Fruit fly (Drosophila melanogaster) whole organism, wandering third instar larva: Measurements from ENCODE around the gene ranshi.

ENCODE experiments used
- Abd-B ChIP-seq: fragments of >200 bp; optimal IDR thresholded peaks from 2 replicates; lab custom pipeline; 2017; ENCODE audit warnings: missing biosample characterization, missing genetic modification characterization
- CG32264 ChIP-seq: fragments of 200-800 bp; sonication (Bioruptor generic); optimal IDR thresholded peaks from 2 replicates; lab custom pipeline; 2016; ENCODE audit warnings: missing biosample characterization, missing genetic modification characterization
- CG9705 ChIP-seq: fragments of 200-800 bp; sonication (Bioruptor generic); optimal IDR thresholded peaks from 2 replicates; lab custom pipeline; 2018; ENCODE audit warnings: missing biosample characterization, mild to moderate bottlenecking, missing genetic modification characterization
- CrebA ChIP-seq: fragments of 200-800 bp; sonication (Bioruptor generic); optimal IDR thresholded peaks from 2 replicates; lab custom pipeline; 2016; ENCODE audit warnings: missing biosample characterization, mild to moderate bottlenecking, missing genetic modification characterization, borderline replicate concordance
- Dfd ChIP-seq: fragments of >200 bp; optimal IDR thresholded peaks from 2 replicates; lab custom pipeline; 2017; ENCODE audit warnings: missing biosample characterization, missing genetic modification characterization
- Dif ChIP-seq: fragments of 200-275, 200-300 bp; sonication (Bioruptor generic); optimal IDR thresholded peaks from 2 replicates; lab custom pipeline; 2018; ENCODE audit warnings: missing biosample characterization, missing genetic modification characterization; ENCODE audit not compliant: partially characterized antibody
- GATAd ChIP-seq: sonication (Bioruptor generic); optimal IDR thresholded peaks from 2 replicates; lab custom pipeline; 2016; ENCODE audit warnings: missing biosample characterization, missing genetic modification characterization
- HLH106 ChIP-seq: fragments of 200-800 bp; optimal IDR thresholded peaks from 3 replicates; lab custom pipeline; 2019; ENCODE audit warnings: missing biosample characterization, mild to moderate bottlenecking, missing genetic modification characterization, moderate library complexity
- Hnf4 ChIP-seq: fragments of 200-800 bp; sonication (Bioruptor generic); optimal IDR thresholded peaks from 2 replicates; lab custom pipeline; 2016; ENCODE audit warnings: missing biosample characterization, mild to moderate bottlenecking, missing genetic modification characterization
- Hr78 ChIP-seq: fragments of >200 bp; optimal IDR thresholded peaks from 2 replicates; lab custom pipeline; 2017; ENCODE audit warnings: missing biosample characterization, missing genetic modification characterization
- Hr83 ChIP-seq: fragments of 200-300 bp; sonication (Bioruptor generic); optimal IDR thresholded peaks from 2 replicates; lab custom pipeline; 2016; ENCODE audit warnings: missing biosample characterization, mild to moderate bottlenecking, missing genetic modification characterization, moderate library complexity; ENCODE audit not compliant: poor library complexity, severe bottlenecking
- Jra ChIP-seq: sonication (Bioruptor generic); optimal IDR thresholded peaks from 2 replicates; lab custom pipeline; 2016; ENCODE audit warnings: missing biosample characterization, missing genetic modification characterization
- Mio ChIP-seq: sonication (Bioruptor generic); optimal IDR thresholded peaks from 2 replicates; lab custom pipeline; 2016; ENCODE audit warnings: missing biosample characterization, missing genetic modification characterization
- Myc ChIP-seq: fragments of >200 bp; optimal IDR thresholded peaks from 2 replicates; lab custom pipeline; 2017
- N ChIP-seq: fragments of >200 bp; optimal IDR thresholded peaks from 2 replicates; lab custom pipeline; 2018; ENCODE audit warnings: missing biosample characterization, missing external identifiers, missing genetic modification characterization
- OdsH ChIP-seq: fragments of 200-800 bp; sonication (Bioruptor generic); optimal IDR thresholded peaks from 2 replicates; lab custom pipeline; 2016; ENCODE audit warnings: missing biosample characterization, mild to moderate bottlenecking, missing genetic modification characterization
- Rel ChIP-seq, 2 experiments: fragments of 200-800 bp; sonication (Bioruptor generic) in 1 of 2; optimal IDR thresholded peaks; 2 replicates in 1 of 2; 3 replicates in 1 of 2; lab custom pipeline; 2016 to 2019; ENCODE audit warnings: mild to moderate bottlenecking in 2 of 2, missing biosample characterization in 2 of 2, missing genetic modification characterization in 2 of 2, moderate library complexity in 1 of 2
- Sp1 ChIP-seq: fragments of 200-800 bp; sonication (Bioruptor generic); optimal IDR thresholded peaks from 3 replicates; lab custom pipeline; 2019; ENCODE audit warnings: missing biosample characterization, mild to moderate bottlenecking, missing genetic modification characterization, moderate library complexity
- Vsx2 ChIP-seq: fragments of 200-300, 225-300 bp; sonication (Bioruptor generic); optimal IDR thresholded peaks from 2 replicates; lab custom pipeline; 2018; ENCODE audit warnings: missing biosample characterization, missing genetic modification characterization; ENCODE audit not compliant: partially characterized antibody
- br ChIP-seq: fragments of 200-800 bp; sonication (Bioruptor generic); optimal IDR thresholded peaks from 2 replicates; lab custom pipeline; 2016; ENCODE audit warnings: missing biosample characterization, missing genetic modification characterization
- brk ChIP-seq: fragments of 200-800 bp; sonication (Bioruptor generic); optimal IDR thresholded peaks from 2 replicates; lab custom pipeline; 2016; ENCODE audit warnings: missing biosample characterization, mild to moderate bottlenecking, missing genetic modification characterization
- dl ChIP-seq, 2 experiments: fragments of 175-275, 200-275 bp in 1 of 2; fragments of 200-275 bp in 1 of 2; sonication (Bioruptor generic); optimal IDR thresholded peaks; lab custom pipeline; 2018; ENCODE audit warnings: mild to moderate bottlenecking in 2 of 2, missing biosample characterization in 2 of 2, missing genetic modification characterization in 2 of 2, moderate library complexity in 2 of 2; ENCODE audit not compliant: partially characterized antibody in 2 of 2, insufficient read depth in 1 of 2
- dmrt93B ChIP-seq: fragments of 200-800 bp; sonication (Bioruptor generic); optimal IDR thresholded peaks from 2 replicates; lab custom pipeline; 2018; ENCODE audit warnings: missing biosample characterization, mild to moderate bottlenecking, missing genetic modification characterization
- dsf ChIP-seq: sonication (Bioruptor generic); optimal IDR thresholded peaks from 2 replicates; lab custom pipeline; 2016; ENCODE audit warnings: missing biosample characterization, missing genetic modification characterization, borderline replicate concordance
- ey ChIP-seq: fragments of 200-800 bp; sonication (Bioruptor generic); optimal IDR thresholded peaks from 2 replicates; lab custom pipeline; 2016; ENCODE audit warnings: missing biosample characterization, missing genetic modification characterization
- foxo ChIP-seq, 2 experiments: fragments of 200-800 bp; sonication (Bioruptor generic); optimal IDR thresholded peaks; 2 replicates in 1 of 2; 3 replicates in 1 of 2; lab custom pipeline; 2016 to 2017; ENCODE audit warnings: missing biosample characterization in 2 of 2, missing genetic modification characterization in 2 of 2
- fru ChIP-seq: fragments of 200-800 bp; sonication (Bioruptor generic); optimal IDR thresholded peaks from 3 replicates; lab custom pipeline; 2016; ENCODE audit warnings: missing biosample characterization, mild to moderate bottlenecking, missing genetic modification characterization
- h ChIP-seq: fragments of 200-800 bp; sonication (Bioruptor generic); optimal IDR thresholded peaks from 3 replicates; lab custom pipeline; 2016; ENCODE audit warnings: missing biosample characterization, mild to moderate bottlenecking, missing genetic modification characterization
- jim ChIP-seq: fragments of 175-275, 200-325 bp; sonication (Bioruptor generic); optimal IDR thresholded peaks from 2 replicates; lab custom pipeline; 2016; ENCODE audit warnings: missing biosample characterization, mild to moderate bottlenecking, missing genetic modification characterization
- lola ChIP-seq: fragments of >200 bp; optimal IDR thresholded peaks from 2 replicates; lab custom pipeline; 2017; ENCODE audit warnings: missing biosample characterization, missing genetic modification characterization
- pan ChIP-seq: fragments of >200 bp; optimal IDR thresholded peaks from 2 replicates; lab custom pipeline; 2017
- psq ChIP-seq: fragments of 200-800 bp; sonication (Bioruptor generic); optimal IDR thresholded peaks from 3 replicates; lab custom pipeline; 2017; ENCODE audit warnings: missing biosample characterization, mild to moderate bottlenecking, missing genetic modification characterization, moderate library complexity
- rgr ChIP-seq: fragments of 200-800 bp; sonication (Bioruptor generic); optimal IDR thresholded peaks from 3 replicates; lab custom pipeline; 2016; ENCODE audit warnings: missing biosample characterization, mild to moderate bottlenecking, missing genetic modification characterization
- sage ChIP-seq: fragments of 200-800 bp; sonication (Bioruptor generic); optimal IDR thresholded peaks from 2 replicates; lab custom pipeline; 2016; ENCODE audit warnings: missing biosample characterization, mild to moderate bottlenecking, missing genetic modification characterization
- sv ChIP-seq: fragments of 200-800 bp; sonication (Bioruptor generic); optimal IDR thresholded peaks from 3 replicates; lab custom pipeline; 2016; ENCODE audit warnings: missing biosample characterization, missing genetic modification characterization
- tai ChIP-seq: sonication (Bioruptor generic); optimal IDR thresholded peaks from 2 replicates; lab custom pipeline; 2016; ENCODE audit warnings: missing biosample characterization, missing genetic modification characterization
- usp ChIP-seq: fragments of >200 bp; optimal IDR thresholded peaks from 2 replicates; lab custom pipeline; 2017; ENCODE audit warnings: missing biosample characterization, missing genetic modification characterization
- woc ChIP-seq: sonication (Bioruptor generic); optimal IDR thresholded peaks from 2 replicates; lab custom pipeline; 2016; ENCODE audit warnings: missing biosample characterization, mild to moderate bottlenecking, missing genetic modification characterization

Gene ranshi

DNA sequence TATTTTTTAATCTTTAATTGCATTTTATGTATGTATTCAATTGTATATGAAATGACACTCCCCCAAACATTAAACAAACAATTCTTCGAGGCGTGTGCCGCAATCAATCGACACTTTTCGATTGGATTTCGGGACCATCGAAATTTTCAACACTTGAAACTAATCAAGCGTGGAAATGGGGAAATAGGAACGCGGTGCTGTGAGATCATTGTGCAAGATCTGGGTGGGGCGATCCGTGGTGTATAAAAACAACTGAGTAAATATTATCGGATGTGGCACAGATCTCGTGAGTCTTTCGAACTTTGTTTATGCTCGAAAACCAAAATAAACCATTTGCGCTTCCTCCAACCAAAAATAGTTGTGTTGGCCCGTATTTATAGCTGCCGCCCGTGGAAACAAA lies 11.8 kb upstream of the ranshi start:
- TF ChIP-seq tai (GFP tag; lab: Kevin White, UChicago), result no peak
- no peak for TF ChIP-seq Dif
- TF ChIP-seq sage (GFP tag; lab: Kevin White, UChicago), result no peak
- TF ChIP-seq, all 38 proteins: peak for 0

DNA sequence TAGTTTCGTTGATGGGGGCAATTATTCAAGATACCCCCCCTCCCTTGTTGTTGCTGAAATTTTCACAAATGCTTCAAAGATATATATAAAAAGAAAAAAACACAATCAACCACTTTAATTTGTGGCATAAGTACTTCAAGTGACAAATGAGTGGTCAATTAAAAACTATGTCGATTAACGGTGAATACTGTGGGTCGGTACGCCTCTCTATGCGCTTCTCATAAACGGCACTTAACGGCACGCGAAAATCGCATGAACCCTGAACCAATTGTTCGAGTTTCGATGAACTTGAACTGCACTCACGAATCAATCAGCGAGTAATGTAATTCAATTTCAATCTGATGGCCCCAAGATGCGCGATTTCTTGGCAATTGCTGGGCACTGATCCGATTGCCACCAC lies 10.6 kb upstream of the ranshi start:
- TF ChIP-seq h (GFP tag; lab: Kevin White, UChicago) (no peak), GATAd (GFP tag; lab: Kevin White, UChicago) (no peak), Dfd (GFP tag; lab: Kevin White, UChicago) (no peak), brk (GFP tag; lab: Kevin White, UChicago) (no peak), Sp1 (GFP tag; lab: Kevin White, UChicago) (no peak)

DNA sequence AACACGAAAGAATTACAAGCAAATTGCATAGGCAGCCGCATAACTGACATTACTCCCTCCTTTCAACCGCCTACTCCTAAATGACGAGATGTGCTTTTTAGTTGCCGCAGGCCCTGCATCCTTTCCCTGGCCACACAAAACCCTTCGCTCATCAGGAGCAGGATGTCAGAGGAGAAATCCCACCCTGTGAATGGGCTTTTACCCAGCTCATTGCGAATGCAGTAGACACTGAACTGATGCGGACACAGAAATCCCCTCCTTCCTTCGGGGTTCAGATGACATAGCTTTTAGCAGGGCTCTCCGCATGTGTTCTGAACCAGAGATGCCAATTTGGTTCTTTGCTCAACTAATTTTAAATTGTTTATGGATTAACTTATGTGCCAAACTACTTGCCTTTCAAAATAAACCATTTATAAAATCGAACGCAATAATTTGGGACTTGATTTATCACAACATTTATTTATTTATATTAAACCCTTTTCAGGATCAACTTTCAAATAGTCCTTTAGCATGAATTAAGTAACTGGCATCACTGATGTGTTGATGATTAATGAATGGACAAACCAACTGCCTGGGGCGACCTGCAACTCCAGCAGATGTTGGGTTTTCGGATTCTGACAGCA lies 9.8 kb upstream of the ranshi start:
- TF ChIP-seq Hnf4 (GFP tag; lab: Kevin White, UChicago) (no peak), GATAd (GFP tag; lab: Kevin White, UChicago) (no peak), rgr (peak; percentile 42), HLH106 (peak; percentile 20), Hr83 (GFP tag; lab: Kevin White, UChicago) (no peak), brk (GFP tag; lab: Kevin White, UChicago) (no peak), psq (GFP tag; lab: Kevin White, UChicago) (peak; percentile 10), dl (GFP tag; optimal IDR thresholded peaks at IDR 0.05; lab: Kevin White, UChicago; ENCODE audit: insufficient read depth in 1 of 2, partially characterized antibody in 2 of 2) (no peak), Dfd (GFP tag; lab: Kevin White, UChicago) (no peak), foxo (GFP tag; optimal IDR thresholded peaks at IDR 0.05; lab: Kevin White, UChicago) (peak in 1 of 2 experiments; percentile 35), Rel (GFP tag; optimal IDR thresholded peaks at IDR 0.05; lab: Kevin White, UChicago) (no peak), Rel (tag; optimal IDR thresholded peaks at IDR 0.05; lab: Kevin White, UChicago) (no peak), sv (GFP tag; lab: Kevin White, UChicago) (no peak), pan (no peak), Vsx2 (GFP tag; lab: Kevin White, UChicago) (no peak), CrebA (GFP tag; lab: Kevin White, UChicago) (no peak), usp (GFP tag; lab: Kevin White, UChicago) (no peak), Jra (GFP tag; lab: Kevin White, UChicago) (no peak), br (no peak), Hr78 (GFP tag; lab: Kevin White, UChicago) (no peak), CG32264 (GFP tag; lab: Kevin White, UChicago) (no peak), Abd-B (no peak), h (GFP tag; lab: Kevin White, UChicago) (peak; percentile 45), ey (GFP tag; lab: Kevin White, UChicago) (peak; percentile 1), woc (GFP tag; lab: Kevin White, UChicago) (peak; percentile 36), N (no peak), CG9705 (GFP tag; lab: Kevin White, UChicago) (no peak), OdsH (GFP tag; lab: Kevin White, UChicago) (peak; percentile 25), Sp1 (GFP tag; lab: Kevin White, UChicago) (peak; percentile 40), tai (GFP tag; lab: Kevin White, UChicago) (no peak), dmrt93B (GFP tag; lab: Kevin White, UChicago) (no peak), Myc (no peak), dsf (GFP tag; lab: Kevin White, UChicago) (no peak), lola (GFP tag; lab: Kevin White, UChicago) (no peak), fru (peak; percentile 65), jim (GFP tag; lab: Kevin White, UChicago) (no peak), Mio (GFP tag; lab: Kevin White, UChicago) (no peak), sage (GFP tag; lab: Kevin White, UChicago) (no peak), Dif (no peak)
